Worm (Caenorhabditis elegans): Measurements from ENCODE around the gene F44F4.15.
"Not testable (repeated sequence)": the region's sequence is repeated elsewhere in the genome, so short reads cannot be mapped to it uniquely, and the experiment has no call there.

The F44F4.15 gene

DNA sequence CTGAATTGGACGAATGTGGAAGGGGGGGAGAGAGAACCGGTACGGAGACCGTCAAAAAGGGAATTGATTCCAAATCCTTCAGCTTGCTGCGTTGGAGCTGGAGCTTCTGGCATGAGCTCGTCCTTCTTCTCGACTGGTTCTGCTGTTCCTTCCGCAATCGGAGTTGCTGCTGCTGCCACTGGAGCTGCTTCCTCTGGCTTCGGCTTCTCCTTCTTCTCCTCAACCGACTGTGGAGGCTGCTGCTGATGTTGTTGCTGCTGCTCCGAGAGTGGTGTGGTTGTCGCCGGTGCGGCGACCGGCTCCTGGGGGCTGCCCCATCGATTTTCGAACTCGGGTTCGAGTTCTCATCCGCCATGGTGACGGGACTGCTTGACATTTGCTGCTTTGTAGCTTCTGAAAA lies 20.3 kb downstream of the F44F4.15 start, which contains the start of gene R03D7.2:
Gene R03D7.2, minus strand, starts transcription at position 399 of the 400 bp plus-strand sequence.
- no peak for TF ChIP-seq nhr-237 (tag; optimal IDR thresholded peaks at IDR 0.05)
- TF ChIP-seq lsy-2 (tag; optimal IDR thresholded peaks at IDR 0.05): no peak
- TF ChIP-seq blmp-1 (tag; optimal IDR thresholded peaks at IDR 0.05): no peak
- no peak for TF ChIP-seq elt-3 (tag; optimal IDR thresholded peaks at IDR 0.05)
- TF ChIP-seq hlh-1 (tag; optimal IDR thresholded peaks at IDR 0.05): no peak
- TF ChIP-seq flh-1 (GFP tag; optimal IDR thresholded peaks at IDR 0.05): no peak
- no peak for TF ChIP-seq sptf-1 (tag; optimal IDR thresholded peaks at IDR 0.05)
- no peak for TF ChIP-seq bed-3 (GFP tag; optimal IDR thresholded peaks at IDR 0.05)
- no peak for TF ChIP-seq ham-2 (GFP tag; optimal IDR thresholded peaks at IDR 0.05)
- TF ChIP-seq pha-4 (tag; optimal IDR thresholded peaks at IDR 0.05): no peak
- TF ChIP-seq zip-8 (tag; optimal IDR thresholded peaks at IDR 0.05): no peak
- TF ChIP-seq drap-1 (GFP tag; optimal IDR thresholded peaks at IDR 0.05): no peak
- no peak for TF ChIP-seq ceh-83 (GFP tag; optimal IDR thresholded peaks at IDR 0.05)
- TF ChIP-seq sem-2 (GFP tag; optimal IDR thresholded peaks at IDR 0.05): no peak
- no peak for TF ChIP-seq ces-1 (GFP tag; optimal IDR thresholded peaks at IDR 0.05)
- TF ChIP-seq nhr-76 (tag; optimal IDR thresholded peaks at IDR 0.05): no peak

DNA sequence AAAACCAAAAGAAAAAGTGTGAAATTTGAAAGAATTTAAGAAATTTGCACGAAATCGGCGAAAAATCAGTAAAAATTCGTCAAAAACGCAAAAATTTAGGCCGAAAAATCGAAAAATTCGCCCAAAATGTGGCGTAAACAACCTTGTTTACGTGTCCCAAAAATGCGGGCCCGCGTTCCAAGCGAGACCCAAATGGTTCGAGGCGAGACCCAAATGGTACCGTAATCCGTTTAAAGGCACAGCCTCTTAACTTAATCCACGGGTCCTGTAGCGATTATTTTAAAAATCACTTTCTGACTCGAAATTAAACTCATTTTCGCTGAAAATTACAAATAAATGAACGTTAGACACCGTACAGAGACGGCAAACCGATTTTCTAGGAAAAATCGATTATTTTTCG lies 20.9 kb downstream of the F44F4.15 start:
- no peak for TF ChIP-seq nhr-237 (tag; optimal IDR thresholded peaks at IDR 0.05)
- no peak for TF ChIP-seq elt-1 (tag; optimal IDR thresholded peaks at IDR 0.05; ENCODE audit: borderline replicate concordance, insufficient read depth)
- no peak for TF ChIP-seq unc-39 (tag; optimal IDR thresholded peaks at IDR 0.05)
- no peak for TF ChIP-seq ces-1 (GFP tag; optimal IDR thresholded peaks at IDR 0.05)
- TF ChIP-seq ceh-43 (GFP tag; optimal IDR thresholded peaks at IDR 0.05): no peak
- TF ChIP-seq unc-62 (GFP tag; optimal IDR thresholded peaks at IDR 0.05): no peak
- no peak for TF ChIP-seq bed-3 (GFP tag; optimal IDR thresholded peaks at IDR 0.05)
- TF ChIP-seq ceh-83 (GFP tag; optimal IDR thresholded peaks at IDR 0.05): no peak
- TF ChIP-seq hlh-1 (tag; optimal IDR thresholded peaks at IDR 0.05): no peak
- TF ChIP-seq drap-1 (GFP tag; optimal IDR thresholded peaks at IDR 0.05): no peak
- no peak for TF ChIP-seq M03D4.4 (tag; optimal IDR thresholded peaks at IDR 0.05)
- TF ChIP-seq pha-4 (tag; optimal IDR thresholded peaks at IDR 0.05): no peak
- TF ChIP-seq tbx-8 (GFP tag; optimal IDR thresholded peaks at IDR 0.05): no peak
- TF ChIP-seq flh-1 (GFP tag; optimal IDR thresholded peaks at IDR 0.05): no peak
- no peak for TF ChIP-seq nhr-76 (tag; optimal IDR thresholded peaks at IDR 0.05)
- no peak for TF ChIP-seq cnd-1 (tag; optimal IDR thresholded peaks at IDR 0.05)
- TF ChIP-seq nhr-28 (tag; optimal IDR thresholded peaks at IDR 0.05): no peak
- TF ChIP-seq nhr-12 (tag; optimal IDR thresholded peaks at IDR 0.05): no peak
- TF ChIP-seq mab-5 (tag; optimal IDR thresholded peaks at IDR 0.05): no peak

DNA sequence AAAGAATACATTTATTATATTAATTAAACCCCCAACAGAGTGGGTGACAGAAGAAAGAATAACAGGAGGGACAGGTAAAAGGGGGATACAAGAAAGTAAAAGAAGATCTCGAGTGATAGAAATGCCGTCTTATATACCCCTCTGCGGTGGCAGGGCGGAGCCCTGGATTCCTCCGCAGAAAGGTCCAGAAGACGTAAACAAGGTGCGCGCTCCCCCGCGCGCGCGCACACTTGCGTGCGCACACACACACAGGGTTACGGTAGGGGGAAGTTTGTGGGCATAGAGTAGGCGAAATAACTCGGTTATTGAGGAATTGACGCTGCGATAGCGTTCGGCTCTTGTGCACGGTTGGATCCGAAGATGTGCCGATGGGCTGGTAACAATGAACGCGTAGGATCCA lies 27.5 kb downstream of the F44F4.15 start, which contains the start of gene R03D7.15:
Gene R03D7.15, plus strand, starts transcription at position 299 of the 400 bp plus-strand sequence.
- TF ChIP-seq ceh-83 (GFP tag; optimal IDR thresholded peaks at IDR 0.05); sptf-1 (tag; optimal IDR thresholded peaks at IDR 0.05); mep-1 (tag; optimal IDR thresholded peaks at IDR 0.05): not testable (repeated sequence)

DNA sequence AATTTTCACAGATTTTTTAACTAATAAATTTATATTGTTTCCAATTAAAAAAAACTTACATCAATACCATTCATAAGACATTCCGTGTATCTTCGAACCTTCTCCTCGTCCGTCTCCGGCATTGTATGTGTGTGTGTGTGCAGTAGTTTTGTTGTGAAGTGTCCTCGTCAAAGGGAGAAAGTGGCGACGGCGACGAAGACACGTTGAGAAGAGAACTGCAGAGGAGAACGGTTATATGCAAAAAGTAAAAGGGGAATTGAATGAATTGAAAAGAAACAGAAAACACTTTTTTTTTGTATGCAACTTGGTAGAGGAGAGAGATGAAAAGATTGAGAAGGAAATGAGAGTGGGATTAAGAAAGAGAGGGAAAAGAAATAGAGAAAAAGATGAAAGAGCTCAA lies 31.0 kb downstream of the F44F4.15 start:
- TF ChIP-seq ceh-43 (GFP tag; optimal IDR thresholded peaks at IDR 0.05): no peak
- no peak for TF ChIP-seq ham-2 (GFP tag; optimal IDR thresholded peaks at IDR 0.05)
- no peak for TF ChIP-seq lsy-2 (tag; optimal IDR thresholded peaks at IDR 0.05)
- TF ChIP-seq elt-1 (tag; optimal IDR thresholded peaks at IDR 0.05; ENCODE audit: borderline replicate concordance, insufficient read depth): no peak
- TF ChIP-seq M03D4.4 (tag; optimal IDR thresholded peaks at IDR 0.05): no peak
- TF ChIP-seq zip-8 (tag; optimal IDR thresholded peaks at IDR 0.05): no peak
- no peak for TF ChIP-seq ceh-39 (tag; optimal IDR thresholded peaks at IDR 0.05)
- no peak for TF ChIP-seq ces-1 (GFP tag; optimal IDR thresholded peaks at IDR 0.05)

DNA sequence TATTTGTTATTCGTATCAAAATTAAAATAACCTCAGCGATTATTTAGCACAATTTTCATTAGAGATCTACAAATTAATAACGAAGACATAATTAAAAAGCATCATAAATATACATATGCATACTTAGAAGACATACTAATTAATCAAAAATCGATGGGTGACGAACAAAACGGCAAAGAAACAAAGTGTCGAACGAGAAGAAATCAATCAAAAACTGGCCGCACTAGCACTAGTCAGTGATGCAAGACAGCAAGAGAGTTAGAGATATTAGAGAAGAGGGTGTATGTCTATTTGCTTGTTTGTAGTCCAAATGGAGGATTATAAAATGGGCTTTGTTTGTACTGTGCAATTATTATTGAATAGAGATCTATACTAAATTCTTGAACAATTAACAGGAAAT lies 32.4 kb downstream of the F44F4.15 start:
- peak; percentile 81 for TF ChIP-seq unc-62 (GFP tag; optimal IDR thresholded peaks at IDR 0.05)
- no peak for TF ChIP-seq pha-4 (tag; optimal IDR thresholded peaks at IDR 0.05)

DNA sequence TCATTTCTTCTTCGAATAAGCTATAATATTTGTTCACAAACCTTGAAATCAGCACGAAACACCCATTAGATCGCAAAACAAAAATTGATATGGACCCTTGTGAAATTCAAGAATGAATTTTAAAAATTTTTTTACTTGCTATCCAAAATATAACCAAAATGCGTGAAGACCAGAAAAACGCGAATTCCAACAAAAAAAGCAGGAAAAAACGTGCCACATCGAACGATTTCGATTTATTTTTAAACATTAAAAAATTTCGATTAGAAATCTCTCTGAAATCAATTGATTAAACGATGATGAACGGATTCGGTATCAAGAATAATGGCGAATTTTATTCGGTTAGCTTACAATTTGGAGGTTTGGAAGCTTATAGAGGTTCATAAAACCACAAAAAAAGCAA lies 32.9 kb downstream of the F44F4.15 start, which contains the start of the genes tceb-3 and gskl-1:
Gene tceb-3, minus strand, starts transcription at position 101 of the 400 bp plus-strand sequence.
Gene gskl-1, plus strand, starts transcription at position 243 of the 400 bp plus-strand sequence.
- TF ChIP-seq elt-3 (tag; optimal IDR thresholded peaks at IDR 0.05): no peak
- no peak for TF ChIP-seq drap-1 (GFP tag; optimal IDR thresholded peaks at IDR 0.05)
- no peak for TF ChIP-seq snpc-4 (tag; optimal IDR thresholded peaks at IDR 0.05)
- no peak for TF ChIP-seq lsy-2 (tag; optimal IDR thresholded peaks at IDR 0.05)
- no peak for TF ChIP-seq unc-120 (tag; optimal IDR thresholded peaks at IDR 0.05; ENCODE audit: poor library complexity, severe bottlenecking)
- TF ChIP-seq nhr-237 (tag; optimal IDR thresholded peaks at IDR 0.05): no peak
- no peak for TF ChIP-seq mab-5 (tag; optimal IDR thresholded peaks at IDR 0.05)
- TF ChIP-seq mep-1 (tag; optimal IDR thresholded peaks at IDR 0.05): no peak
- no peak for TF ChIP-seq lin-32 (GFP tag; optimal IDR thresholded peaks at IDR 0.05)
- TF ChIP-seq ces-1 (GFP tag; optimal IDR thresholded peaks at IDR 0.05): no peak
- TF ChIP-seq nhr-2 (tag; optimal IDR thresholded peaks at IDR 0.05): no peak
- no peak for TF ChIP-seq tbx-8 (GFP tag; optimal IDR thresholded peaks at IDR 0.05)
- no peak for TF ChIP-seq ceh-83 (GFP tag; optimal IDR thresholded peaks at IDR 0.05)
- TF ChIP-seq elt-1 (tag; optimal IDR thresholded peaks at IDR 0.05; ENCODE audit: borderline replicate concordance, insufficient read depth): no peak
- no peak for TF ChIP-seq flh-1 (GFP tag; optimal IDR thresholded peaks at IDR 0.05)
- no peak for TF ChIP-seq unc-39 (tag; optimal IDR thresholded peaks at IDR 0.05)
- no peak for TF ChIP-seq bed-3 (GFP tag; optimal IDR thresholded peaks at IDR 0.05)
- TF ChIP-seq hlh-1 (tag; optimal IDR thresholded peaks at IDR 0.05): no peak
- TF ChIP-seq sem-2 (GFP tag; optimal IDR thresholded peaks at IDR 0.05): no peak

Measured in whole organism, mixed stage, embryonic.